Fruit fly (Drosophila melanogaster) whole organism, embryonic: ENCODE measurements around the gene Lst8.
A peak's percentile ranks its signal among the peaks of the same experiment; 100 is the strongest.

Experiments used
- CG10274 ChIP-seq: fragments of 200-800 bp; sonication (Bioruptor generic); optimal IDR thresholded peaks from 3 replicates; lab custom pipeline; 2017; ENCODE audit warnings: missing biosample characterization, mild to moderate bottlenecking, missing genetic modification characterization
- CG10321 ChIP-seq: fragments of 200-800 bp; sonication (Bioruptor generic); IDR thresholded peaks from 2 replicates; pipeline ENCODE4 v1.3.6; 2022; ENCODE audit warnings: missing biosample characterization, missing genetic modification characterization
- CG10565 ChIP-seq: fragments of 200-800 bp; sonication (Bioruptor generic); optimal IDR thresholded peaks from 3 replicates; lab custom pipeline; 2016; ENCODE audit warnings: missing biosample characterization, mild to moderate bottlenecking, missing genetic modification characterization
- CG11398 ChIP-seq: fragments of 200-800 bp; sonication (Bioruptor generic); optimal IDR thresholded peaks from 2 replicates; lab custom pipeline; 2016; ENCODE audit warnings: missing biosample characterization, missing genetic modification characterization
- CG1233 ChIP-seq: fragments of 200-800 bp; sonication (Bioruptor generic); optimal IDR thresholded peaks from 4 replicates; lab custom pipeline; 2018; ENCODE audit warnings: missing biosample characterization, mild to moderate bottlenecking, missing genetic modification characterization
- CG12659 ChIP-seq: fragments of 200-800 bp; sonication (Bioruptor generic); optimal IDR thresholded peaks from 3 replicates; lab custom pipeline; 2017; ENCODE audit warnings: mild to moderate bottlenecking, missing biosample characterization, missing genetic modification reagents, missing genetic modification characterization
- CG13894 ChIP-seq: fragments of 200-800 bp; sonication (Bioruptor generic); optimal IDR thresholded peaks from 3 replicates; lab custom pipeline; 2018; ENCODE audit warnings: missing biosample characterization, mild to moderate bottlenecking, missing genetic modification characterization, moderate library complexity
- CG14014 ChIP-seq: fragments of 200-800 bp; sonication (Bioruptor generic); IDR thresholded peaks from 2 replicates; pipeline ENCODE4 v1.3.6; 2022; ENCODE audit warnings: missing biosample characterization, missing genetic modification characterization
- CG15479 ChIP-seq: fragments of 200-800 bp; sonication (Bioruptor generic); optimal IDR thresholded peaks from 3 replicates; lab custom pipeline; 2019; ENCODE audit warnings: missing biosample characterization, mild to moderate bottlenecking, missing genetic modification characterization, moderate library complexity
- CG18262 ChIP-seq: fragments of 200-800 bp; optimal IDR thresholded peaks from 3 replicates; lab custom pipeline; 2019; ENCODE audit warnings: missing biosample characterization, mild to moderate bottlenecking, missing genetic modification characterization, moderate library complexity
- CG2678 ChIP-seq: fragments of 200-800 bp; sonication (Bioruptor generic); optimal IDR thresholded peaks from 3 replicates; lab custom pipeline; 2019; ENCODE audit warnings: missing biosample characterization, mild to moderate bottlenecking, missing genetic modification characterization, moderate library complexity
- CG2875 ChIP-seq: fragments of 200-800 bp; sonication (Bioruptor generic); optimal IDR thresholded peaks from 2 replicates; lab custom pipeline; 2017; ENCODE audit warnings: missing biosample characterization, mild to moderate bottlenecking, missing genetic modification characterization, missing genetic modification reagents
- CG31224 ChIP-seq: fragments of 200-800 bp; sonication (Bioruptor generic); IDR thresholded peaks from 2 replicates; pipeline ENCODE4 v1.3.6; 2022; ENCODE audit warnings: missing biosample characterization, missing genetic modification characterization
- CG7357 ChIP-seq: fragments of 200-800 bp; sonication (Bioruptor generic); IDR thresholded peaks from 3 replicates; pipeline ENCODE4 v1.3.6; 2022; ENCODE audit warnings: missing biosample characterization, missing genetic modification characterization
- CG9609 ChIP-seq: fragments of 200-800 bp; sonication (Bioruptor generic); optimal IDR thresholded peaks from 3 replicates; lab custom pipeline; 2016; ENCODE audit warnings: missing biosample characterization, missing genetic modification characterization
- CG9727 ChIP-seq: fragments of 200-800 bp; sonication (Bioruptor generic); optimal IDR thresholded peaks from 3 replicates; lab custom pipeline; 2017; ENCODE audit warnings: missing biosample characterization, mild to moderate bottlenecking, missing genetic modification characterization
- Dbx ChIP-seq: fragments of 200-800 bp; sonication (Bioruptor generic); IDR thresholded peaks from 3 replicates; pipeline ENCODE4 v1.3.6; 2022; ENCODE audit warnings: missing biosample characterization, missing genetic modification characterization
- Dek ChIP-seq: fragments of 200-800 bp; sonication (Bioruptor generic); optimal IDR thresholded peaks from 3 replicates; lab custom pipeline; 2019; ENCODE audit warnings: missing biosample characterization, mild to moderate bottlenecking, missing genetic modification characterization, moderate library complexity
- E2f2 ChIP-seq: fragments of 200-800 bp; sonication (Bioruptor generic); IDR thresholded peaks from 2 replicates; pipeline ENCODE4 v1.3.6; 2022; ENCODE audit warnings: missing biosample characterization, missing genetic modification characterization
- HLH3B ChIP-seq: fragments of 200-800 bp; sonication (Bioruptor generic); IDR thresholded peaks from 2 replicates; pipeline ENCODE4 v1.3.6; 2022; ENCODE audit warnings: missing biosample characterization, missing genetic modification characterization
- Jarid2 ChIP-seq: fragments of 200-800 bp; sonication (Bioruptor generic); optimal IDR thresholded peaks from 3 replicates; lab custom pipeline; 2017; ENCODE audit warnings: mild to moderate bottlenecking, missing biosample characterization, missing genetic modification reagents, missing genetic modification characterization
- Lhr ChIP-seq: fragments of 200-800 bp; sonication (Bioruptor generic); optimal IDR thresholded peaks from 3 replicates; lab custom pipeline; 2017; ENCODE audit warnings: mild to moderate bottlenecking, missing biosample characterization, missing genetic modification reagents, missing genetic modification characterization
- MBD-R2 ChIP-seq: fragments of 200-800 bp; sonication (Bioruptor generic); IDR thresholded peaks from 2 replicates; pipeline ENCODE4 v1.3.6; 2022; ENCODE audit warnings: missing biosample characterization, missing genetic modification characterization
- Mes4 ChIP-seq: fragments of 200-800 bp; sonication (Bioruptor generic); optimal IDR thresholded peaks from 2 replicates; lab custom pipeline; 2016; ENCODE audit warnings: missing biosample characterization, missing genetic modification characterization
- Mrtf ChIP-seq: fragments of 200-800 bp; sonication (Bioruptor generic); IDR thresholded peaks from 3 replicates; pipeline ENCODE4 v1.3.6; 2022; ENCODE audit warnings: missing biosample characterization, missing genetic modification characterization
- NC2β ChIP-seq: fragments of 200-800 bp; sonication (Bioruptor generic); optimal IDR thresholded peaks from 2 replicates; lab custom pipeline; 2016; ENCODE audit warnings: missing biosample characterization, missing genetic modification characterization
- NK7.1 ChIP-seq: fragments of 200-800 bp; sonication (Bioruptor generic); optimal IDR thresholded peaks from 3 replicates; lab custom pipeline; 2016; ENCODE audit warnings: missing biosample characterization, missing genetic modification characterization
- PHDP ChIP-seq: fragments of 200-800 bp; sonication (Bioruptor generic); optimal IDR thresholded peaks from 3 replicates; lab custom pipeline; 2018; ENCODE audit warnings: missing biosample characterization, mild to moderate bottlenecking, missing genetic modification characterization, moderate library complexity
- Ssrp ChIP-seq: fragments of 200-800 bp; sonication (Bioruptor generic); optimal IDR thresholded peaks from 2 replicates; lab custom pipeline; 2018; ENCODE audit warnings: missing biosample characterization, mild to moderate bottlenecking, missing genetic modification characterization, moderate library complexity
- Vsx1 ChIP-seq: fragments of 200-800 bp; sonication (Bioruptor generic); optimal IDR thresholded peaks from 2 replicates; lab custom pipeline; 2017; ENCODE audit warnings: missing biosample characterization, mild to moderate bottlenecking, missing genetic modification characterization, missing genetic modification reagents
- YL-1 ChIP-seq: fragments of 200-800 bp; sonication (Bioruptor generic); optimal IDR thresholded peaks from 3 replicates; lab custom pipeline; 2017; ENCODE audit warnings: missing biosample characterization, mild to moderate bottlenecking, missing genetic modification characterization
- ac ChIP-seq: fragments of 200-800 bp; sonication (Bioruptor generic); optimal IDR thresholded peaks from 3 replicates; lab custom pipeline; 2017; ENCODE audit warnings: missing biosample characterization, mild to moderate bottlenecking, missing genetic modification characterization
- bbx ChIP-seq: fragments of 200-800 bp; sonication (Bioruptor generic); IDR thresholded peaks from 2 replicates; pipeline ENCODE4 v1.3.6; 2022; ENCODE audit warnings: missing biosample characterization, missing genetic modification characterization; ENCODE audit not compliant: partially characterized antibody
- bsh ChIP-seq, 2 experiments: fragments of 200-800 bp; sonication (Bioruptor generic); optimal IDR thresholded peaks; 2 replicates each; lab custom pipeline; 2017 to 2018; ENCODE audit warnings: mild to moderate bottlenecking in 2 of 2, missing biosample characterization in 2 of 2, missing genetic modification characterization in 2 of 2, moderate library complexity in 1 of 2
- croc ChIP-seq: fragments of 200-800 bp; sonication (Bioruptor generic); conservative IDR thresholded peaks from 3 replicates; pipeline ENCODE4 v1.3.6; 2022; ENCODE audit warnings: missing biosample characterization, missing genetic modification characterization
- en ChIP-seq: fragments of 200-800 bp; sonication (Bioruptor generic); optimal IDR thresholded peaks from 2 replicates; lab custom pipeline; 2016; ENCODE audit warnings: missing biosample characterization, missing genetic modification characterization
- fd102C ChIP-seq: fragments of 200-800 bp; sonication (Bioruptor generic); optimal IDR thresholded peaks from 2 replicates; lab custom pipeline; 2018; ENCODE audit warnings: missing biosample characterization, mild to moderate bottlenecking, missing genetic modification characterization, moderate library complexity
- fd3F ChIP-seq: fragments of 200-800 bp; sonication (Bioruptor generic); optimal IDR thresholded peaks from 2 replicates; lab custom pipeline; 2018; ENCODE audit warnings: missing biosample characterization, mild to moderate bottlenecking, missing genetic modification characterization, moderate library complexity
- gt ChIP-seq: fragments of 200-800 bp; sonication (Bioruptor generic); IDR thresholded peaks from 2 replicates; pipeline ENCODE4 v1.3.6; 2022; ENCODE audit warnings: missing biosample characterization, missing genetic modification characterization
- ham ChIP-seq: fragments of 200-800 bp; sonication (Bioruptor generic); IDR thresholded peaks from 2 replicates; pipeline ENCODE4 v1.3.6; 2022; ENCODE audit warnings: missing biosample characterization, missing genetic modification characterization
- lola ChIP-seq, 3 experiments: fragments of >200 bp in 2 of 3; fragments of 200-800 bp in 1 of 3; sonication (Bioruptor generic) in 1 of 3; optimal IDR thresholded peaks; 2 replicates each; lab custom pipeline; 2017 to 2019; ENCODE audit warnings: missing biosample characterization in 3 of 3, missing genetic modification characterization in 3 of 3, mild to moderate bottlenecking in 1 of 3, moderate library complexity in 1 of 3
- luna ChIP-seq: fragments of 200-800 bp; sonication (Bioruptor generic); optimal IDR thresholded peaks from 2 replicates; lab custom pipeline; 2016; ENCODE audit warnings: missing biosample characterization, missing genetic modification characterization
- maf-S ChIP-seq: fragments of 200-800 bp; sonication (Bioruptor generic); optimal IDR thresholded peaks from 2 replicates; lab custom pipeline; 2016; ENCODE audit warnings: missing biosample characterization, missing genetic modification characterization
- nau ChIP-seq: fragments of 200-800 bp; sonication (Bioruptor generic); optimal IDR thresholded peaks from 3 replicates; lab custom pipeline; 2017; ENCODE audit warnings: missing biosample characterization, mild to moderate bottlenecking, missing genetic modification characterization, missing genetic modification reagents
- nerfin-1 ChIP-seq: fragments of 200-800 bp; sonication (Bioruptor generic); optimal IDR thresholded peaks from 3 replicates; lab custom pipeline; 2019; ENCODE audit warnings: missing biosample characterization, mild to moderate bottlenecking, missing genetic modification characterization, moderate library complexity
- ranshi ChIP-seq: fragments of 200-800 bp; sonication (Bioruptor generic); IDR thresholded peaks from 2 replicates; pipeline ENCODE4 v1.3.6; 2022; ENCODE audit warnings: missing biosample characterization, missing genetic modification characterization
- tna ChIP-seq: fragments of 200-800 bp; sonication (Bioruptor generic); IDR thresholded peaks from 2 replicates; pipeline ENCODE4 v1.3.6; 2022; ENCODE audit warnings: missing biosample characterization, missing genetic modification characterization; ENCODE audit not compliant: partially characterized antibody
- toy ChIP-seq: fragments of 200-800 bp; sonication (Bioruptor generic); IDR thresholded peaks from 2 replicates; pipeline ENCODE4 v1.3.6; 2022; ENCODE audit warnings: missing biosample characterization, missing genetic modification characterization
- usp ChIP-seq: fragments of >200 bp; optimal IDR thresholded peaks from 2 replicates; lab custom pipeline; 2017; ENCODE audit warnings: missing biosample characterization, missing genetic modification characterization

The Lst8 gene

dm6 chrX:9585359-9586002 is 20.3 kb downstream of the Lst8 start, which contains the start of gene Hex-A (continued):
- peak in 1 of 3 experiments; percentile 96 for TF ChIP-seq lola (GFP tag; optimal IDR thresholded peaks at IDR 0.05; lab: Kevin White, UChicago)
- peak; percentile 78 for TF ChIP-seq MBD-R2
- TF ChIP-seq fd102C, result no peak
- TF ChIP-seq CG9727 (GFP tag; lab: Kevin White, UChicago), result peak; percentile 98
- peak; percentile 95 to 97 for TF ChIP-seq bsh (GFP tag; optimal IDR thresholded peaks at IDR 0.05; lab: Kevin White, UChicago)
- TF ChIP-seq CG31224 (GFP tag; lab: Robert Waterston, UW), result peak; percentile 85
- TF ChIP-seq nau (GFP tag; lab: Kevin White, UChicago), result peak; percentile 97
- TF ChIP-seq ac (GFP tag; lab: Kevin White, UChicago), result peak; percentile 41
- TF ChIP-seq ham, result peak; percentile 51; the same call in 1 of the 2 replicates
- TF ChIP-seq NC2β (GFP tag; lab: Kevin White, UChicago), result peak; percentile 84
- TF ChIP-seq tna (GFP tag; lab: Robert Waterston, UW), result no peak; the same call in 1 of the 2 replicates
- TF ChIP-seq CG2875, result peak; percentile 88
- TF ChIP-seq ranshi (GFP tag; lab: Robert Waterston, UW), result peak; percentile 84
- TF ChIP-seq CG11398, result peak; percentile 86
- TF ChIP-seq croc (GFP tag; lab: Robert Waterston, UW), result peak; percentile 80
- peak; percentile 97 for TF ChIP-seq nerfin-1
- peak; percentile 88 for TF ChIP-seq Mes4 (GFP tag; lab: Kevin White, UChicago)
- TF ChIP-seq CG10321, result peak; percentile 61; the same call in 1 of the 2 replicates
- TF ChIP-seq Mrtf (GFP tag; lab: Robert Waterston, UW), result peak; percentile 81
- peak; percentile 58 for TF ChIP-seq bbx (GFP tag; lab: Robert Waterston, UW)
- TF ChIP-seq CG1233 (GFP tag; lab: Kevin White, UChicago), result peak; percentile 96
- TF ChIP-seq CG18262 (tag; lab: Kevin White, UChicago), result peak; percentile 98
- peak; percentile 82 for TF ChIP-seq luna
- TF ChIP-seq CG7357 (GFP tag; lab: Robert Waterston, UW), result peak; percentile 85
- peak; percentile 77 for TF ChIP-seq E2f2 (GFP tag; lab: Robert Waterston, UW)
- peak; percentile 90 for TF ChIP-seq Lhr (GFP tag; lab: Kevin White, UChicago)
- TF ChIP-seq YL-1 (GFP tag; lab: Kevin White, UChicago), result peak; percentile 84
- TF ChIP-seq CG13894 (tag; lab: Kevin White, UChicago), result peak; percentile 98
- peak; percentile 93 for TF ChIP-seq NK7.1 (GFP tag; lab: Kevin White, UChicago)
- TF ChIP-seq CG14014, result peak; percentile 92
- peak; percentile 90 for TF ChIP-seq CG9609 (GFP tag; lab: Kevin White, UChicago)
- TF ChIP-seq Dek (tag; lab: Kevin White, UChicago), result peak; percentile 97
- TF ChIP-seq Ssrp (tag; lab: Kevin White, UChicago), result peak; percentile 97
- TF ChIP-seq CG10565 (GFP tag; lab: Kevin White, UChicago), result peak; percentile 73
- TF ChIP-seq gt (GFP tag; lab: Robert Waterston, UW), result peak; percentile 82
- TF ChIP-seq HLH3B, result peak; percentile 91
- no peak for TF ChIP-seq CG15479 (GFP tag; lab: Kevin White, UChicago)
- TF ChIP-seq fd3F (GFP tag; lab: Kevin White, UChicago), result peak; percentile 96
- TF ChIP-seq Vsx1, result peak; percentile 92
- peak; percentile 92 for TF ChIP-seq Dbx
- TF ChIP-seq toy, result peak; percentile 74
- TF ChIP-seq maf-S (GFP tag; lab: Kevin White, UChicago), result peak; percentile 92
- TF ChIP-seq usp, result no peak
- peak; percentile 98 for TF ChIP-seq CG12659 (GFP tag; lab: Kevin White, UChicago)
- peak; percentile 99 for TF ChIP-seq CG2678
- peak; percentile 93 for TF ChIP-seq en (GFP tag; lab: Kevin White, UChicago)
- peak; percentile 99 for TF ChIP-seq PHDP
- peak; percentile 86 for TF ChIP-seq CG10274 (GFP tag; lab: Kevin White, UChicago)
- TF ChIP-seq Jarid2 (GFP tag; lab: Kevin White, UChicago), result peak; percentile 78
